Worm (Caenorhabditis elegans) whole organism, L4 larva: ENCODE measurements around the gene ZC412.5.
A peak's percentile ranks its signal among the peaks of the same experiment; 100 is the strongest.

Experiments
- F26F4.8 ChIP-seq: fragments of 200-800 bp; sonication (Bioruptor generic); conservative IDR thresholded peaks from 2 replicates; pipeline ENCODE4 v1.3.6; 2022; ENCODE audit warnings: missing genetic modification characterization, missing compliant biosample characterization
- F37D6.2 ChIP-seq: sonication (generic microtip); optimal IDR thresholded peaks from 2 replicates; lab custom pipeline; 2016; ENCODE audit warnings: mild to moderate bottlenecking, missing genetic modification characterization, missing compliant biosample characterization
- F49E8.2 ChIP-seq: sonication (generic microtip); optimal IDR thresholded peaks from 2 replicates; lab custom pipeline; 2016; ENCODE audit warnings: missing compliant biosample characterization, mild to moderate bottlenecking, missing genetic modification characterization, borderline replicate concordance
- R02D3.7 ChIP-seq: fragments of 150-350 bp; sonication (generic microtip); optimal IDR thresholded peaks from 3 replicates; lab custom pipeline; 2014; ENCODE audit warnings: missing biosample characterization, missing genetic modification characterization
- Y105C5A.15 ChIP-seq: fragments of 200-800 bp; sonication (Bioruptor generic); IDR thresholded peaks from 2 replicates; pipeline ENCODE4 v1.3.6; 2022; ENCODE audit warnings: missing genetic modification characterization, missing compliant biosample characterization
- Y48G9A.11 ChIP-seq: fragments of 200-800 bp; sonication (Bioruptor generic); IDR thresholded peaks from 2 replicates; pipeline ENCODE4 v1.3.6; 2022; ENCODE audit warnings: missing genetic modification reagents, missing genetic modification characterization, missing compliant biosample characterization
- Y75B8A.6 ChIP-seq: fragments of 200-800 bp; sonication (Bioruptor generic); IDR thresholded peaks from 2 replicates; pipeline ENCODE4 v1.3.6; 2022; ENCODE audit warnings: missing genetic modification reagents, missing genetic modification characterization, missing compliant biosample characterization
- ZK337.2 ChIP-seq: fragments of 200-800 bp; sonication (Bioruptor generic); IDR thresholded peaks from 2 replicates; pipeline ENCODE4 v1.3.6; 2022; ENCODE audit warnings: missing genetic modification reagents, missing genetic modification characterization, missing compliant biosample characterization
- ZK546.5 ChIP-seq, 2 experiments: sonication (generic microtip); optimal IDR thresholded peaks; 2 replicates each; lab custom pipeline; 2017; ENCODE audit warnings: missing biosample characterization in 2 of 2, missing genetic modification characterization in 2 of 2
- aha-1 ChIP-seq: fragments of 150-350 bp; peaks from one replicate; lab custom pipeline; 2014; ENCODE audit warnings: missing biosample characterization, missing genetic modification characterization
- aly-2 ChIP-seq: sonication (generic microtip); optimal IDR thresholded peaks from 2 replicates; lab custom pipeline; 2018; ENCODE audit warnings: missing biosample characterization, missing genetic modification characterization
- arid-1 ChIP-seq: fragments of 200-800 bp; sonication (Bioruptor generic); conservative IDR thresholded peaks from 2 replicates; pipeline ENCODE4 v1.3.6; 2022; ENCODE audit warnings: missing genetic modification reagents, missing genetic modification characterization, missing compliant biosample characterization
- attf-4 ChIP-seq: sonication (generic microtip); optimal IDR thresholded peaks from 3 replicates; lab custom pipeline; 2017; ENCODE audit warnings: missing biosample characterization, missing genetic modification characterization
- ceh-32 ChIP-seq: sonication (generic microtip); optimal IDR thresholded peaks from 2 replicates; lab custom pipeline; 2016; ENCODE audit warnings: mild to moderate bottlenecking, missing genetic modification characterization, missing compliant biosample characterization; ENCODE audit not compliant: poor library complexity
- ceh-44 ChIP-seq: fragments of 200-800 bp; sonication (Bioruptor generic); IDR thresholded peaks from 2 replicates; pipeline ENCODE4 v1.3.6; 2022; ENCODE audit warnings: missing genetic modification reagents, missing genetic modification characterization, missing compliant biosample characterization
- ceh-82 ChIP-seq: sonication (generic microtip); optimal IDR thresholded peaks from 2 replicates; lab custom pipeline; 2017; ENCODE audit warnings: missing biosample characterization, missing genetic modification characterization
- ctbp-1 ChIP-seq: fragments of 200-800 bp; sonication (Bioruptor generic); IDR thresholded peaks from 2 replicates; pipeline ENCODE4 v1.3.6; 2022; ENCODE audit warnings: missing genetic modification reagents, missing genetic modification characterization, missing compliant biosample characterization
- daf-12 ChIP-seq: fragments of 150-350 bp; optimal IDR thresholded peaks from 2 replicates; lab custom pipeline; 2014; ENCODE audit warnings: missing biosample characterization, missing genetic modification reagents, missing genetic modification characterization
- daf-16 ChIP-seq, 3 experiments: sonication (generic microtip); optimal IDR thresholded peaks; 2 replicates each; lab custom pipeline; 2016 to 2017; ENCODE audit warnings: missing genetic modification characterization in 3 of 3, missing genetic modification reagents in 3 of 3, mild to moderate bottlenecking in 2 of 3, missing compliant biosample characterization in 2 of 3, missing biosample characterization in 1 of 3, moderate library complexity in 1 of 3
- dmd-8 ChIP-seq: fragments of 200-800 bp; sonication (Bioruptor generic); IDR thresholded peaks from 2 replicates; pipeline ENCODE4 v1.3.6; 2022; ENCODE audit warnings: missing genetic modification characterization, missing compliant biosample characterization
- duxl-1 ChIP-seq: sonication (generic microtip); optimal IDR thresholded peaks from 2 replicates; lab custom pipeline; 2016; ENCODE audit warnings: mild to moderate bottlenecking, missing genetic modification characterization, moderate library complexity, missing compliant biosample characterization; ENCODE audit not compliant: poor library complexity
- egl-43 ChIP-seq: fragments of 200-800 bp; sonication (Bioruptor generic); IDR thresholded peaks from 2 replicates; pipeline ENCODE4 v1.3.6; 2022; ENCODE audit warnings: missing genetic modification reagents, missing genetic modification characterization, missing compliant biosample characterization
- fkh-10 ChIP-seq: fragments of 150-350 bp; optimal IDR thresholded peaks from 2 replicates; lab custom pipeline; 2014; ENCODE audit warnings: missing biosample characterization, missing genetic modification reagents, missing genetic modification characterization
- gei-8 ChIP-seq: fragments of 200-800 bp; sonication (Bioruptor generic); optimal IDR thresholded peaks from 2 replicates; lab custom pipeline; 2018; ENCODE audit warnings: mild to moderate bottlenecking, missing genetic modification characterization, missing compliant biosample characterization
- hif-1 ChIP-seq, 2 experiments: sonication (generic microtip); optimal IDR thresholded peaks; 2 replicates each; lab custom pipeline; 2016 to 2017; ENCODE audit warnings: missing compliant biosample characterization in 2 of 2, missing genetic modification characterization in 2 of 2, missing genetic modification reagents in 2 of 2, missing genotype in 2 of 2, mild to moderate bottlenecking in 1 of 2
- lin-15B ChIP-seq: fragments of 150-350 bp; sonication (generic microtip); optimal IDR thresholded peaks from 3 replicates; lab custom pipeline; 2014; ENCODE audit warnings: missing biosample characterization, missing genetic modification characterization
- lin-38 ChIP-seq: fragments of 200-800 bp; sonication (Bioruptor generic); IDR thresholded peaks from 2 replicates; pipeline ENCODE4 v1.3.6; 2022; ENCODE audit warnings: missing genetic modification reagents, missing genetic modification characterization, missing compliant biosample characterization
- lin-39 ChIP-seq: fragments of 150-350 bp; optimal IDR thresholded peaks from 2 replicates; lab custom pipeline; 2014; ENCODE audit warnings: missing biosample characterization, missing genetic modification reagents, missing genetic modification characterization
- lsy-2 ChIP-seq, 2 experiments: fragments of 150-350 bp in 1 of 2; sonication (generic microtip) in 1 of 2; optimal IDR thresholded peaks; 2 replicates each; lab custom pipeline; 2014 to 2017; ENCODE audit warnings: missing biosample characterization in 2 of 2, missing genetic modification characterization in 2 of 2
- madf-9 ChIP-seq: fragments of 200-800 bp; sonication (Bioruptor generic); conservative IDR thresholded peaks from 2 replicates; pipeline ENCODE4 v1.3.6; 2022; ENCODE audit warnings: missing genetic modification reagents, missing genetic modification characterization, missing compliant biosample characterization
- mes-2 ChIP-seq: sonication (generic microtip); optimal IDR thresholded peaks from 2 replicates; lab custom pipeline; 2016; ENCODE audit warnings: missing genotype, mild to moderate bottlenecking, missing genetic modification characterization, missing compliant biosample characterization; ENCODE audit not compliant: poor library complexity, severe bottlenecking
- mxl-2 ChIP-seq: fragments of 200-800 bp; sonication (Bioruptor generic); conservative IDR thresholded peaks from 2 replicates; pipeline ENCODE4 v1.3.6; 2022; ENCODE audit warnings: missing genetic modification reagents, missing genetic modification characterization, missing compliant biosample characterization
- nhr-10 ChIP-seq: fragments of 150-350 bp; optimal IDR thresholded peaks from 2 replicates; lab custom pipeline; 2014; ENCODE audit warnings: missing biosample characterization, missing genetic modification characterization
- nhr-102 ChIP-seq: sonication (generic microtip); optimal IDR thresholded peaks from 2 replicates; lab custom pipeline; 2016; ENCODE audit warnings: mild to moderate bottlenecking, missing genetic modification characterization, moderate library complexity, missing compliant biosample characterization
- nhr-11 ChIP-seq: fragments of 150-350 bp; optimal IDR thresholded peaks from 2 replicates; lab custom pipeline; 2014; ENCODE audit warnings: missing biosample characterization, missing genetic modification characterization
- nhr-25 ChIP-seq: sonication (generic microtip); optimal IDR thresholded peaks from 2 replicates; lab custom pipeline; 2017; ENCODE audit warnings: missing genetic modification characterization, mild to moderate bottlenecking, missing compliant biosample characterization, antibody characterized with exemption, moderate library complexity, borderline replicate concordance; ENCODE audit not compliant: insufficient read depth
- nhr-42 ChIP-seq: fragments of 200-800 bp; sonication (Bioruptor generic); IDR thresholded peaks from 2 replicates; pipeline ENCODE4 v1.3.6; 2022; ENCODE audit warnings: missing genetic modification characterization, missing compliant biosample characterization
- nhr-48 ChIP-seq: sonication (generic microtip); optimal IDR thresholded peaks from 2 replicates; lab custom pipeline; 2016; ENCODE audit warnings: mild to moderate bottlenecking, missing genetic modification characterization, missing compliant biosample characterization
- nhr-76 ChIP-seq: fragments of 150-350 bp; optimal IDR thresholded peaks from 2 replicates; lab custom pipeline; 2014; ENCODE audit warnings: missing biosample characterization, missing genetic modification characterization
- php-3 ChIP-seq: fragments of 200-800 bp; sonication (Bioruptor generic); IDR thresholded peaks from 2 replicates; pipeline ENCODE4 v1.3.6; 2022; ENCODE audit warnings: missing genetic modification reagents, missing genetic modification characterization, missing compliant biosample characterization
- snpc-1.2 ChIP-seq: fragments of 200-800 bp; sonication (Bioruptor generic); IDR thresholded peaks from 2 replicates; pipeline ENCODE4 v1.3.6; 2022; ENCODE audit warnings: missing genetic modification reagents, missing genetic modification characterization, missing compliant biosample characterization
- snpc-4 ChIP-seq: fragments of 150-350 bp; optimal IDR thresholded peaks from 2 replicates; lab custom pipeline; 2014; ENCODE audit warnings: missing biosample characterization, missing genetic modification characterization
- spr-1 ChIP-seq: sonication (generic microtip); optimal IDR thresholded peaks from 2 replicates; lab custom pipeline; 2016; ENCODE audit warnings: mild to moderate bottlenecking, missing genetic modification characterization, missing compliant biosample characterization
- tag-97 ChIP-seq: fragments of 200-800 bp; sonication (Bioruptor generic); IDR thresholded peaks from 2 replicates; pipeline ENCODE4 v1.3.6; 2022; ENCODE audit warnings: missing genetic modification characterization, missing compliant biosample characterization
- unc-130 ChIP-seq: sonication (generic microtip); optimal IDR thresholded peaks from 2 replicates; lab custom pipeline; 2016; ENCODE audit warnings: missing genetic modification reagents, missing genetic modification characterization, missing compliant biosample characterization
- unc-39 ChIP-seq: sonication (generic microtip); optimal IDR thresholded peaks from 2 replicates; lab custom pipeline; 2017; ENCODE audit warnings: missing biosample characterization, missing genetic modification characterization
- vab-7 ChIP-seq: fragments of 200-800 bp; sonication (Bioruptor generic); IDR thresholded peaks from 2 replicates; pipeline ENCODE4 v1.3.6; 2022; ENCODE audit warnings: missing genetic modification reagents, missing genetic modification characterization, missing compliant biosample characterization
- zag-1 ChIP-seq: fragments of 150-350 bp; optimal IDR thresholded peaks from 2 replicates; lab custom pipeline; 2014; ENCODE audit warnings: missing biosample characterization, missing genetic modification characterization
- zfp-2 ChIP-seq: sonication (generic microtip); optimal IDR thresholded peaks from 2 replicates; lab custom pipeline; 2016; ENCODE audit warnings: mild to moderate bottlenecking, missing genetic modification characterization, missing compliant biosample characterization
- zip-2 ChIP-seq: fragments of 150-350 bp; optimal IDR thresholded peaks from 2 replicates; lab custom pipeline; 2014; ENCODE audit warnings: missing biosample characterization, missing genetic modification characterization
- ztf-11 ChIP-seq: fragments of 150-350 bp; optimal IDR thresholded peaks from 2 replicates; lab custom pipeline; 2014; ENCODE audit warnings: missing biosample characterization, missing genetic modification characterization

The ZC412.5 gene

ce11 chrV:14849628-14850027, 25.6 kb downstream of the ZC412.5 start:
- TF ChIP-seq arid-1 (GFP tag; lab: Robert Waterston, UW): no peak
- TF ChIP-seq gei-8 (GFP tag; lab: Kevin White, UChicago): no peak
- TF ChIP-seq ceh-32: no peak
- TF ChIP-seq mes-2 (tag; lab: Kevin White, UChicago): peak; percentile 45
- no peak for TF ChIP-seq tag-97
- no peak for TF ChIP-seq nhr-10 (tag; lab: Kevin White, UChicago)
- TF ChIP-seq nhr-76 (tag; lab: Kevin White, UChicago): no peak
- no peak for TF ChIP-seq fkh-10 (GFP tag; lab: Kevin White, UChicago)
- no peak for TF ChIP-seq dmd-8
- peak; percentile 68 for TF ChIP-seq ctbp-1 (GFP tag; lab: Robert Waterston, UW)
- TF ChIP-seq Y48G9A.11 (GFP tag; lab: Robert Waterston, UW): no peak
- no peak for TF ChIP-seq php-3 (GFP tag; lab: Robert Waterston, UW)
- TF ChIP-seq zip-2: no peak
- no peak; the same call in 1 of the 2 replicates for TF ChIP-seq Y75B8A.6 (GFP tag; lab: Robert Waterston, UW)
- TF ChIP-seq lin-15B (tag; lab: Kevin White, UChicago): no peak
- no peak for TF ChIP-seq nhr-42
- TF ChIP-seq Y105C5A.15 (GFP tag; lab: Robert Waterston, UW): no peak
- no peak for TF ChIP-seq F26F4.8 (GFP tag; lab: Robert Waterston, UW)
- TF ChIP-seq mxl-2 (GFP tag; lab: Robert Waterston, UW): 0 out of 2 replicates have a peak, but pooled peaks have one; percentile 34
- no peak for TF ChIP-seq daf-16 (GFP tag; optimal IDR thresholded peaks at IDR 0.05; lab: Kevin White, UChicago)
- peak; percentile 74 for TF ChIP-seq daf-16 (tag; optimal IDR thresholded peaks at IDR 0.05; lab: Kevin White, UChicago)
- no peak for TF ChIP-seq F37D6.2
- TF ChIP-seq nhr-25 (tag; lab: Kevin White, UChicago): no peak
- TF ChIP-seq F49E8.2: no peak
- no peak for TF ChIP-seq ceh-82 (tag; lab: Kevin White, UChicago)
- no peak for TF ChIP-seq ceh-44 (GFP tag; lab: Robert Waterston, UW)
- peak; percentile 65 for TF ChIP-seq nhr-11 (tag; lab: Kevin White, UChicago)
- no peak for TF ChIP-seq zfp-2 (tag; lab: Kevin White, UChicago)
- TF ChIP-seq snpc-1.2 (GFP tag; lab: Robert Waterston, UW): no peak
- TF ChIP-seq unc-130 (GFP tag; lab: Kevin White, UChicago): no peak
- no peak for TF ChIP-seq ztf-11 (tag; lab: Kevin White, UChicago)
- TF ChIP-seq aly-2 (tag; lab: Kevin White, UChicago): no peak
- TF ChIP-seq spr-1 (tag; lab: Kevin White, UChicago): peak; percentile 44
- no peak for TF ChIP-seq madf-9 (GFP tag; lab: Robert Waterston, UW)
- no peak for TF ChIP-seq daf-12 (tag; lab: Kevin White, UChicago)
- TF ChIP-seq nhr-102 (tag; lab: Kevin White, UChicago): peak; percentile 52
- no peak for TF ChIP-seq ZK337.2
- TF ChIP-seq lin-38: 0 out of 2 replicates have a peak, but pooled peaks have one; percentile 18
- TF ChIP-seq unc-39 (tag; lab: Kevin White, UChicago): no peak
- no peak for TF ChIP-seq ZK546.5 (tag; optimal IDR thresholded peaks at IDR 0.05; lab: Kevin White, UChicago)
- TF ChIP-seq lsy-2 (tag; optimal IDR thresholded peaks at IDR 0.05; lab: Kevin White, UChicago): peak in 1 of 2 experiments; percentile 75
- no peak for TF ChIP-seq R02D3.7
- TF ChIP-seq aha-1: peak; percentile 99
- no peak for TF ChIP-seq duxl-1 (tag; lab: Kevin White, UChicago)
- TF ChIP-seq nhr-48 (tag; lab: Kevin White, UChicago): peak; percentile 85
- TF ChIP-seq hif-1 (tag; optimal IDR thresholded peaks at IDR 0.05; lab: Kevin White, UChicago): peak in 1 of 2 experiments; percentile 61
- TF ChIP-seq snpc-4 (tag; lab: Kevin White, UChicago): no peak
- no peak for TF ChIP-seq lin-39 (tag; lab: Kevin White, UChicago)
- TF ChIP-seq attf-4: no peak
- TF ChIP-seq zag-1 (tag; lab: Kevin White, UChicago): no peak
- TF ChIP-seq egl-43 (GFP tag; lab: Robert Waterston, UW): 0 out of 2 replicates have a peak, but pooled peaks have one; percentile 33
- 0 out of 2 replicates have a peak, but pooled peaks have one; percentile 4 for TF ChIP-seq vab-7 (GFP tag; lab: Robert Waterston, UW)
